Worm (Caenorhabditis elegans) whole organism, L1 larva: Measurements from ENCODE around the gene F59A6.4.

Experiments
- ceh-82 ChIP-seq, 3 experiments: fragments of 150-350 bp in 1 of 3; sonication (generic microtip) in 2 of 3; optimal IDR thresholded peaks; 2 replicates each; lab custom pipeline; 2014 to 2017; ENCODE audit warnings: missing biosample characterization in 3 of 3, missing genetic modification characterization in 3 of 3
- ces-1 ChIP-seq: fragments of 150-350 bp; optimal IDR thresholded peaks from 2 replicates; lab custom pipeline; 2014; ENCODE audit warnings: missing biosample characterization, missing genetic modification reagents, missing genetic modification characterization
- egl-27 ChIP-seq, 2 experiments: fragments of 150-350 bp in 1 of 2; sonication (generic microtip); optimal IDR thresholded peaks; 3 replicates each; lab custom pipeline; 2017 to 2018; ENCODE audit warnings: missing biosample characterization in 2 of 2, missing genetic modification characterization in 2 of 2, missing genetic modification reagents in 2 of 2
- elt-2 ChIP-seq: sonication (generic microtip); optimal IDR thresholded peaks from 2 replicates; lab custom pipeline; 2016; ENCODE audit warnings: missing genetic modification characterization, mild to moderate bottlenecking, inconsistent platforms, missing compliant biosample characterization, missing genetic modification reagents
- fkh-4 ChIP-seq: sonication (generic microtip); optimal IDR thresholded peaks from 2 replicates; lab custom pipeline; 2016; ENCODE audit warnings: missing compliant biosample characterization, missing genetic modification characterization, borderline replicate concordance
- lin-15B ChIP-seq: fragments of 150-350 bp; sonication (generic microtip); optimal IDR thresholded peaks from 3 replicates; lab custom pipeline; 2014; ENCODE audit warnings: missing biosample characterization, missing genetic modification characterization
- lin-39 ChIP-seq: fragments of 150-350 bp; optimal IDR thresholded peaks from 2 replicates; lab custom pipeline; 2014; ENCODE audit warnings: missing biosample characterization, missing genetic modification reagents, missing genetic modification characterization
- mdl-1 ChIP-seq, 2 experiments: fragments of 150-350 bp; optimal IDR thresholded peaks; 2 replicates each; lab custom pipeline; 2014 to 2017; ENCODE audit warnings: missing biosample characterization in 2 of 2, missing genetic modification characterization in 2 of 2, inconsistent platforms in 1 of 2
- nhr-11 ChIP-seq: fragments of 150-350 bp; optimal IDR thresholded peaks from 2 replicates; lab custom pipeline; 2014; ENCODE audit warnings: missing biosample characterization, missing genetic modification characterization
- nhr-237 ChIP-seq: fragments of 150-350 bp; optimal IDR thresholded peaks from 2 replicates; lab custom pipeline; 2014; ENCODE audit warnings: missing biosample characterization, missing genetic modification characterization
- nhr-77 ChIP-seq: fragments of 150-350 bp; optimal IDR thresholded peaks from 2 replicates; lab custom pipeline; 2014; ENCODE audit warnings: missing biosample characterization, missing genetic modification characterization
- snpc-4 ChIP-seq: fragments of 150-350 bp; optimal IDR thresholded peaks from 2 replicates; lab custom pipeline; 2014; ENCODE audit warnings: missing biosample characterization, missing genetic modification characterization
- unc-62 ChIP-seq: fragments of 150-350 bp; optimal IDR thresholded peaks from 2 replicates; lab custom pipeline; 2014; ENCODE audit warnings: missing biosample characterization, missing genetic modification reagents, missing genetic modification characterization

DNA sequence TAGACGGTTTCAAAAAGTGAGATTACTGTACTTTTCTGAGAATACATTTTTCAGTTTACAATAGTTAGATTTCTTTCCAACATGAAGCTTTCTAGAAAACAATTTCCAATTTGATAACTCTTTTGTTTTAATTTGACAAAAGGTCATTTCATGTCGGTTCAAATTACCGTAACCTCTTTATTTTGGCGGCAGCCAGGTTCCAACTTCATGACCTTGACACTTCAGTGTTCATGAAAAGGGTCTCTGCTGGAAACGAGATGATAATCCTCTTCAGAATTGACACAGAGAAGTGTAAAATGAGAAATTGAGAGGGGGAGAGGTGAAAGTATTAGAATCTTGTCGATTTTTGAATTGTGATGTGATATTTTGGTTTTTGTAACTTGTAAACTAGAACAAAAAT is 16.6 kb downstream of the F59A6.4 start:
- TF ChIP-seq elt-2 (tag; lab: Kevin White, UChicago) (no peak), nhr-237 (tag; lab: Kevin White, UChicago) (no peak), snpc-4 (tag; lab: Kevin White, UChicago) (no peak), lin-39 (tag; lab: Kevin White, UChicago) (no peak), unc-62 (no peak), nhr-77 (tag; lab: Kevin White, UChicago) (no peak), ceh-82 (tag; optimal IDR thresholded peaks at IDR 0.05; lab: Kevin White, UChicago) (no peak), mdl-1 (tag; optimal IDR thresholded peaks at IDR 0.05; lab: Kevin White, UChicago) (no peak), egl-27 (tag; optimal IDR thresholded peaks at IDR 0.05; lab: Kevin White, UChicago) (no peak), lin-15B (tag; lab: Kevin White, UChicago) (no peak), nhr-11 (tag; lab: Kevin White, UChicago) (no peak), fkh-4 (tag; lab: Kevin White, UChicago) (no peak), ces-1 (GFP tag; lab: Kevin White, UChicago) (no peak)
